Worm (Caenorhabditis elegans) whole organism, L3 larva: ENCODE data around the gene fbxc-52.

Source experiments
- R02D3.7 ChIP-seq: fragments of 150-350 bp; optimal IDR thresholded peaks from 2 replicates; lab custom pipeline; 2014; ENCODE audit warnings: missing biosample characterization, missing genetic modification characterization
- ZK546.5 ChIP-seq: sonication (generic microtip); optimal IDR thresholded peaks from 2 replicates; lab custom pipeline; 2017; ENCODE audit warnings: missing biosample characterization, missing genetic modification characterization
- aly-2 ChIP-seq: fragments of 150-350 bp; optimal IDR thresholded peaks from 2 replicates; lab custom pipeline; 2014; ENCODE audit warnings: missing biosample characterization, missing genetic modification characterization
- ama-1 ChIP-seq: fragments of 150-350 bp; optimal IDR thresholded peaks from 2 replicates; lab custom pipeline; 2018
- ceh-16 ChIP-seq: sonication (generic microtip); optimal IDR thresholded peaks from 2 replicates; lab custom pipeline; 2017; ENCODE audit warnings: missing biosample characterization, missing genetic modification characterization
- ceh-82 ChIP-seq: fragments of 150-350 bp; optimal IDR thresholded peaks from 2 replicates; lab custom pipeline; 2014; ENCODE audit warnings: missing biosample characterization, missing genetic modification characterization
- ceh-9 ChIP-seq: sonication (generic microtip); optimal IDR thresholded peaks from 2 replicates; lab custom pipeline; 2018; ENCODE audit warnings: missing biosample characterization, missing genetic modification characterization
- daf-12 ChIP-seq: fragments of 150-350 bp; optimal IDR thresholded peaks from 2 replicates; lab custom pipeline; 2014; ENCODE audit warnings: missing biosample characterization, missing genetic modification reagents, missing genetic modification characterization
- egl-27 ChIP-seq: sonication (generic microtip); optimal IDR thresholded peaks from 4 replicates; lab custom pipeline; 2017; ENCODE audit warnings: missing biosample characterization, missing genetic modification reagents, missing genetic modification characterization
- egl-5 ChIP-seq: fragments of 150-350 bp; optimal IDR thresholded peaks from 2 replicates; lab custom pipeline; 2017; ENCODE audit warnings: missing biosample characterization, missing genetic modification reagents, missing genetic modification characterization, inconsistent platforms
- elt-2 ChIP-seq: sonication (generic microtip); optimal IDR thresholded peaks from 2 replicates; lab custom pipeline; 2016; ENCODE audit warnings: missing genetic modification reagents, mild to moderate bottlenecking, missing genetic modification characterization, missing compliant biosample characterization
- elt-3 ChIP-seq, 3 experiments: fragments of 150-350 bp in 1 of 3; sonication (generic microtip) in 2 of 3; optimal IDR thresholded peaks; 2 replicates in 2 of 3; 4 replicates in 1 of 3; lab custom pipeline; 2014 to 2017; ENCODE audit warnings: missing biosample characterization in 3 of 3, missing genetic modification characterization in 3 of 3
- eor-1 ChIP-seq, 2 experiments: fragments of 150-350 bp; optimal IDR thresholded peaks; 2 replicates each; lab custom pipeline; 2014 to 2018; ENCODE audit warnings: missing biosample characterization in 2 of 2, missing genetic modification characterization in 2 of 2
- fkh-10 ChIP-seq: sonication (generic microtip); optimal IDR thresholded peaks from 2 replicates; lab custom pipeline; 2017; ENCODE audit warnings: missing biosample characterization, missing genetic modification reagents, missing genetic modification characterization
- fkh-2 ChIP-seq: fragments of 150-350 bp; optimal IDR thresholded peaks from 2 replicates; lab custom pipeline; 2014; ENCODE audit warnings: missing biosample characterization, missing genetic modification reagents, missing genetic modification characterization
- fos-1 ChIP-seq: fragments of 150-350 bp; optimal IDR thresholded peaks from 2 replicates; lab custom pipeline; 2014; ENCODE audit warnings: missing biosample characterization, missing genetic modification characterization
- hmg-11 ChIP-seq: sonication (generic microtip); optimal IDR thresholded peaks from 2 replicates; lab custom pipeline; 2016; ENCODE audit warnings: missing genetic modification characterization, missing compliant biosample characterization
- jun-1 ChIP-seq: fragments of 150-350 bp; optimal IDR thresholded peaks from 2 replicates; lab custom pipeline; 2014; ENCODE audit warnings: missing biosample characterization, missing genetic modification reagents, missing genetic modification characterization
- lin-39 ChIP-seq: fragments of 150-350 bp; optimal IDR thresholded peaks from 2 replicates; lab custom pipeline; 2018; ENCODE audit warnings: missing biosample characterization, missing genetic modification reagents, missing genetic modification characterization
- lsy-12 ChIP-seq: sonication (generic microtip); optimal IDR thresholded peaks from 2 replicates; lab custom pipeline; 2016; ENCODE audit warnings: mild to moderate bottlenecking, missing genetic modification characterization, missing compliant biosample characterization
- mdl-1 ChIP-seq: fragments of 150-350 bp; optimal IDR thresholded peaks from 2 replicates; lab custom pipeline; 2014; ENCODE audit warnings: missing biosample characterization, missing genetic modification characterization
- nhr-11 ChIP-seq: fragments of 150-350 bp; optimal IDR thresholded peaks from 2 replicates; lab custom pipeline; 2014; ENCODE audit warnings: missing biosample characterization, missing genetic modification characterization
- nhr-12 ChIP-seq: fragments of 150-350 bp; optimal IDR thresholded peaks from 2 replicates; lab custom pipeline; 2014; ENCODE audit warnings: missing biosample characterization, missing genetic modification characterization
- nhr-237 ChIP-seq: fragments of 150-350 bp; optimal IDR thresholded peaks from 2 replicates; lab custom pipeline; 2014; ENCODE audit warnings: missing biosample characterization, missing genetic modification characterization
- nhr-25 ChIP-seq: sonication (generic microtip); optimal IDR thresholded peaks from 2 replicates; lab custom pipeline; 2017; ENCODE audit warnings: missing biosample characterization, missing genetic modification characterization
- nhr-28 ChIP-seq: fragments of 150-350 bp; optimal IDR thresholded peaks from 2 replicates; lab custom pipeline; 2014; ENCODE audit warnings: missing biosample characterization, missing genetic modification characterization
- nhr-43 ChIP-seq: sonication (generic microtip); optimal IDR thresholded peaks from 2 replicates; lab custom pipeline; 2016; ENCODE audit warnings: mild to moderate bottlenecking, missing genetic modification characterization, missing compliant biosample characterization; ENCODE audit not compliant: poor library complexity, severe bottlenecking
- nhr-67 ChIP-seq: fragments of 150-350 bp; optimal IDR thresholded peaks from 2 replicates; lab custom pipeline; 2014; ENCODE audit warnings: missing biosample characterization, missing genetic modification characterization
- nhr-76 ChIP-seq: fragments of 150-350 bp; sonication (generic microtip); optimal IDR thresholded peaks from 5 replicates; lab custom pipeline; 2014; ENCODE audit warnings: missing biosample characterization, missing genetic modification characterization
- pha-4 ChIP-seq: fragments of 150-350 bp; optimal IDR thresholded peaks from 2 replicates; lab custom pipeline; 2014; ENCODE audit warnings: missing biosample characterization, missing genetic modification reagents, missing genetic modification characterization
- pqm-1 ChIP-seq: fragments of 150-350 bp; optimal IDR thresholded peaks from 2 replicates; lab custom pipeline; 2017; ENCODE audit warnings: missing biosample characterization, missing genetic modification characterization, inconsistent platforms
- sea-2 ChIP-seq: fragments of 150-350 bp; sonication (generic microtip); optimal IDR thresholded peaks from 4 replicates; lab custom pipeline; 2014; ENCODE audit warnings: missing biosample characterization, missing genetic modification reagents, missing genetic modification characterization
- skn-1 ChIP-seq: fragments of 150-350 bp; optimal IDR thresholded peaks from 2 replicates; lab custom pipeline; 2014; ENCODE audit warnings: missing biosample characterization, missing genetic modification characterization
- snpc-4 ChIP-seq: fragments of 150-350 bp; optimal IDR thresholded peaks from 2 replicates; lab custom pipeline; 2014; ENCODE audit warnings: missing biosample characterization, missing genetic modification characterization
- unc-39 ChIP-seq: sonication (generic microtip); optimal IDR thresholded peaks from 4 replicates; lab custom pipeline; 2017; ENCODE audit warnings: missing biosample characterization, missing genetic modification characterization
- unc-62 ChIP-seq: fragments of 150-350 bp; sonication (generic microtip); optimal IDR thresholded peaks from 4 replicates; lab custom pipeline; 2014; ENCODE audit warnings: missing biosample characterization, missing genetic modification reagents, missing genetic modification characterization
- zag-1 ChIP-seq: fragments of 150-350 bp; optimal IDR thresholded peaks from 2 replicates; lab custom pipeline; 2014; ENCODE audit warnings: missing biosample characterization, missing genetic modification characterization
- ztf-4 ChIP-seq: fragments of 150-350 bp; optimal IDR thresholded peaks from 2 replicates; lab custom pipeline; 2014; ENCODE audit warnings: missing biosample characterization, missing genetic modification characterization

fbxc-52 gene

ce11 chrII:3752184-3752583 lies 35.1 kb downstream of the fbxc-52 start, which contains the start of gene sdz-11:
Gene sdz-11, minus strand, starts transcription at chrII:3752284.
- TF ChIP-seq egl-27 (no peak), egl-5 (tag; lab: Kevin White, UChicago) (no peak), lin-39 (tag; lab: Kevin White, UChicago) (no peak), unc-39 (tag; lab: Kevin White, UChicago) (no peak), fkh-10 (GFP tag; lab: Kevin White, UChicago) (no peak), ztf-4 (no peak), nhr-76 (no peak), nhr-12 (tag; lab: Kevin White, UChicago) (no peak)

- TF ChIP-seq ama-1 (lab: Kevin White, UChicago): no peak
- no peak for TF ChIP-seq snpc-4 (tag; lab: Kevin White, UChicago)
- TF ChIP-seq eor-1 (tag; optimal IDR thresholded peaks at IDR 0.05; lab: Kevin White, UChicago): no peak
- TF ChIP-seq ceh-9 (tag; lab: Kevin White, UChicago): no peak
- TF ChIP-seq elt-3 (tag; optimal IDR thresholded peaks at IDR 0.05; lab: Kevin White, UChicago): no peak
- no peak for TF ChIP-seq nhr-43 (tag; lab: Kevin White, UChicago)
- TF ChIP-seq fos-1 (tag; lab: Kevin White, UChicago): no peak
- no peak for TF ChIP-seq nhr-237 (tag; lab: Kevin White, UChicago)
- TF ChIP-seq hmg-11: no peak
- no peak for TF ChIP-seq egl-27
- TF ChIP-seq jun-1 (tag; lab: Kevin White, UChicago): no peak
- no peak for TF ChIP-seq pqm-1 (tag; lab: Kevin White, UChicago)
- no peak for TF ChIP-seq R02D3.7 (tag; lab: Kevin White, UChicago)
- TF ChIP-seq nhr-12 (tag; lab: Kevin White, UChicago): no peak
- TF ChIP-seq, all 47 proteins: peak for 0
Observed at ce11 chrII:3753598-3753997, 36.5 kb downstream of the fbxc-52 start, which contains the start of gene rcd-1. Gene rcd-1, plus strand, starts transcription at chrII:3753898.

- TF ChIP-seq nhr-11 (tag; lab: Kevin White, UChicago) (no peak), lin-39 (tag; lab: Kevin White, UChicago) (no peak), ZK546.5 (tag; lab: Kevin White, UChicago) (no peak), zag-1 (tag; lab: Kevin White, UChicago) (no peak), ceh-9 (tag; lab: Kevin White, UChicago) (no peak), ztf-4 (no peak), egl-27 (no peak), nhr-25 (tag; lab: Kevin White, UChicago) (no peak), nhr-28 (tag; lab: Kevin White, UChicago) (no peak), daf-12 (no peak), R02D3.7 (tag; lab: Kevin White, UChicago) (no peak), nhr-67 (tag; lab: Kevin White, UChicago) (no peak), fkh-2 (no peak), elt-3 (tag; optimal IDR thresholded peaks at IDR 0.05; lab: Kevin White, UChicago) (no peak), nhr-12 (tag; lab: Kevin White, UChicago) (no peak), mdl-1 (tag; lab: Kevin White, UChicago) (no peak), pha-4 (tag; lab: Kevin White, UChicago) (no peak), unc-62 (no peak)
Observed at ce11 chrII:3757499-3757898, 40.4 kb downstream of the fbxc-52 start, which contains the start of gene srx-111. Gene srx-111, plus strand, starts transcription at chrII:3757799.

- TF ChIP-seq nhr-11 (tag; lab: Kevin White, UChicago) (no peak), ceh-82 (no peak), ceh-16 (no peak), nhr-67 (tag; lab: Kevin White, UChicago) (no peak), skn-1 (tag; lab: Kevin White, UChicago) (no peak), ama-1 (lab: Kevin White, UChicago) (no peak), elt-2 (tag; lab: Kevin White, UChicago) (no peak), aly-2 (tag; lab: Kevin White, UChicago) (no peak), egl-27 (no peak), lsy-12 (tag; lab: Kevin White, UChicago) (no peak), zag-1 (tag; lab: Kevin White, UChicago) (no peak), egl-5 (tag; lab: Kevin White, UChicago) (no peak), sea-2 (no peak), nhr-237 (tag; lab: Kevin White, UChicago) (no peak), fos-1 (tag; lab: Kevin White, UChicago) (no peak)
Observed at ce11 chrII:3759010-3759409, 41.9 kb downstream of the fbxc-52 start, which contains the start of gene T24E12.12. Gene T24E12.12, plus strand, starts transcription at chrII:3759290.
